Worm (Caenorhabditis elegans) whole organism, L2 larva: ENCODE measurements around the gene K11H12.11.

Experiments
- C34F6.9 ChIP-seq: fragments of 150-350 bp; optimal IDR thresholded peaks from 2 replicates; lab custom pipeline; 2014; ENCODE audit warnings: missing biosample characterization, missing genetic modification characterization
- F13H6.1 ChIP-seq: sonication (generic microtip); optimal IDR thresholded peaks from 2 replicates; lab custom pipeline; 2016; ENCODE audit warnings: missing genetic modification characterization, missing compliant biosample characterization
- R02D3.7 ChIP-seq: fragments of 150-350 bp; optimal IDR thresholded peaks from 2 replicates; lab custom pipeline; 2014; ENCODE audit warnings: missing biosample characterization, missing genetic modification characterization
- ZK546.5 ChIP-seq: sonication (generic microtip); optimal IDR thresholded peaks from 2 replicates; lab custom pipeline; 2017; ENCODE audit warnings: missing biosample characterization, missing genetic modification characterization
- alr-1 ChIP-seq: fragments of 150-350 bp; optimal IDR thresholded peaks from 2 replicates; lab custom pipeline; 2014; ENCODE audit warnings: missing biosample characterization, missing genetic modification characterization
- aly-2 ChIP-seq: fragments of 150-350 bp; optimal IDR thresholded peaks from 2 replicates; lab custom pipeline; 2014; ENCODE audit warnings: missing biosample characterization, missing genetic modification characterization
- ceh-16 ChIP-seq: fragments of 150-350 bp; optimal IDR thresholded peaks from 2 replicates; lab custom pipeline; 2014; ENCODE audit warnings: missing biosample characterization, missing genetic modification characterization
- dmd-4 ChIP-seq: sonication (generic microtip); optimal IDR thresholded peaks from 2 replicates; lab custom pipeline; 2017; ENCODE audit warnings: missing biosample characterization, missing genetic modification characterization
- egl-27 ChIP-seq: sonication (generic microtip); optimal IDR thresholded peaks from 3 replicates; lab custom pipeline; 2017; ENCODE audit warnings: missing biosample characterization, missing genetic modification reagents, missing genetic modification characterization
- elt-1 ChIP-seq: fragments of 150-350 bp; optimal IDR thresholded peaks from 2 replicates; lab custom pipeline; 2014; ENCODE audit warnings: missing biosample characterization, missing genetic modification characterization
- elt-3 ChIP-seq: sonication (generic microtip); optimal IDR thresholded peaks from 2 replicates; lab custom pipeline; 2017; ENCODE audit warnings: missing biosample characterization, missing genetic modification characterization
- fos-1 ChIP-seq: fragments of 150-350 bp; optimal IDR thresholded peaks from 2 replicates; lab custom pipeline; 2014; ENCODE audit warnings: missing biosample characterization, missing genetic modification characterization
- gmeb-1 ChIP-seq: fragments of 150-350 bp; optimal IDR thresholded peaks from 2 replicates; lab custom pipeline; 2014; ENCODE audit warnings: missing biosample characterization, missing genetic modification characterization
- lin-11 ChIP-seq: fragments of 150-350 bp; sonication (generic microtip); optimal IDR thresholded peaks from 2 replicates; lab custom pipeline; 2014; ENCODE audit warnings: missing biosample characterization, missing genetic modification characterization, inconsistent platforms, mixed read lengths
- lin-13 ChIP-seq: fragments of 150-350 bp; optimal IDR thresholded peaks from 2 replicates; lab custom pipeline; 2014; ENCODE audit warnings: missing biosample characterization, missing genetic modification reagents, missing genetic modification characterization
- lin-39 ChIP-seq: fragments of 150-350 bp; optimal IDR thresholded peaks from 2 replicates; lab custom pipeline; 2014; ENCODE audit warnings: missing biosample characterization, missing genetic modification reagents, missing genetic modification characterization
- mdl-1 ChIP-seq, 2 experiments: fragments of 150-350 bp in 1 of 2; sonication (generic microtip) in 1 of 2; optimal IDR thresholded peaks; 2 replicates each; lab custom pipeline; 2017; ENCODE audit warnings: missing biosample characterization in 2 of 2, missing genetic modification characterization in 2 of 2
- nhr-12 ChIP-seq: fragments of 150-350 bp; optimal IDR thresholded peaks from 2 replicates; lab custom pipeline; 2014; ENCODE audit warnings: missing biosample characterization, missing genetic modification characterization
- nhr-129 ChIP-seq: fragments of 150-350 bp; optimal IDR thresholded peaks from 2 replicates; lab custom pipeline; 2014; ENCODE audit warnings: missing biosample characterization, missing genetic modification characterization
- nhr-23 ChIP-seq: fragments of 150-350 bp; optimal IDR thresholded peaks from 2 replicates; lab custom pipeline; 2014; ENCODE audit warnings: missing biosample characterization, missing genetic modification reagents, missing genetic modification characterization
- nhr-237 ChIP-seq: fragments of 150-350 bp; optimal IDR thresholded peaks from 2 replicates; lab custom pipeline; 2014; ENCODE audit warnings: missing biosample characterization, missing genetic modification characterization
- nhr-25 ChIP-seq: fragments of 150-350 bp; sonication (generic microtip); optimal IDR thresholded peaks from 3 replicates; lab custom pipeline; 2014; ENCODE audit warnings: missing biosample characterization, missing genetic modification characterization
- nhr-6 ChIP-seq: fragments of 150-350 bp; optimal IDR thresholded peaks from 2 replicates; lab custom pipeline; 2014; ENCODE audit warnings: missing biosample characterization, missing genetic modification characterization
- nhr-77 ChIP-seq: fragments of 150-350 bp; optimal IDR thresholded peaks from 2 replicates; lab custom pipeline; 2014; ENCODE audit warnings: missing biosample characterization, missing genetic modification characterization
- peb-1 ChIP-seq: fragments of 150-350 bp; optimal IDR thresholded peaks from 2 replicates; lab custom pipeline; 2014; ENCODE audit warnings: missing biosample characterization, missing genetic modification characterization
- skn-1 ChIP-seq: sonication (generic microtip); optimal IDR thresholded peaks from 2 replicates; lab custom pipeline; 2017; ENCODE audit warnings: missing biosample characterization, missing genetic modification characterization
- sma-3 ChIP-seq: sonication (generic microtip); optimal IDR thresholded peaks from 2 replicates; lab custom pipeline; 2016; ENCODE audit warnings: missing genetic modification reagents, missing genetic modification characterization, missing compliant biosample characterization
- sma-9 ChIP-seq, 2 experiments: fragments of 150-350 bp in 1 of 2; sonication (generic microtip) in 1 of 2; optimal IDR thresholded peaks; 2 replicates each; lab custom pipeline; 2014 to 2016; ENCODE audit warnings: missing genetic modification characterization in 2 of 2, mild to moderate bottlenecking in 1 of 2, missing biosample characterization in 1 of 2, missing compliant biosample characterization in 1 of 2, missing genetic modification reagents in 1 of 2, moderate library complexity in 1 of 2
- snpc-4 ChIP-seq: fragments of 150-350 bp; optimal IDR thresholded peaks from 2 replicates; lab custom pipeline; 2014; ENCODE audit warnings: missing biosample characterization, missing genetic modification characterization
- unc-55 ChIP-seq: fragments of 150-350 bp; sonication (generic microtip); optimal IDR thresholded peaks from 3 replicates; lab custom pipeline; 2014; ENCODE audit warnings: missing biosample characterization, missing genetic modification reagents, missing genetic modification characterization
- unc-62 ChIP-seq: fragments of 150-350 bp; optimal IDR thresholded peaks from 2 replicates; lab custom pipeline; 2014; ENCODE audit warnings: missing biosample characterization, missing genetic modification reagents, missing genetic modification characterization
- zag-1 ChIP-seq: fragments of 150-350 bp; optimal IDR thresholded peaks from 2 replicates; lab custom pipeline; 2014; ENCODE audit warnings: missing biosample characterization, missing genetic modification characterization
- ztf-1 ChIP-seq: fragments of 200-800 bp; sonication (Bioruptor generic); conservative IDR thresholded peaks from 2 replicates; pipeline ENCODE4 v1.3.6; 2022; ENCODE audit warnings: missing genetic modification characterization, missing compliant biosample characterization
- ztf-11 ChIP-seq: sonication (generic microtip); optimal IDR thresholded peaks from 2 replicates; lab custom pipeline; 2017; ENCODE audit warnings: missing biosample characterization, missing genetic modification characterization

The K11H12.11 gene

DNA sequence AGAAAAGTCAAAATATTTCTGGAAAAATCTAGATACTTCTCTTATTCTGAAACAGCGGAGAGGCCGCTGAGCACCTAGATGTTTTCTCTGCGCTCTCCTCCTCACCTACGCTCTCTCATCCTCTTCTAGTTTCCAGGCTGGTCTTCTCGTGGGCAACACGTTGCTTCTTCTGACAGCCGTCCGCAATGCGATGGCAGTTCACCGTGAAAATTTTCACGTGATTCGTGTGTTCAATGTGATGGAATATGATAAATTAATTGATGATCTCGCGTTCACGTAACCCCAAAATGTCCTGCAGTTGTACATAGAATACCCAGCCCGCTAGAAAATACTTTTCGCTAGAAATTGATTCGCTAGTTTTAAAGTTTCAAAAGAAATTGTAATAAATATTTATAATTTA lies 36.8 kb downstream of the K11H12.11 start:
- TF ChIP-seq elt-3 (no peak), nhr-6 (tag; lab: Kevin White, UChicago) (no peak), sma-9 (GFP tag; optimal IDR thresholded peaks at IDR 0.05; lab: Kevin White, UChicago) (no peak), sma-9 (tag; optimal IDR thresholded peaks at IDR 0.05; lab: Kevin White, UChicago) (no peak), fos-1 (tag; lab: Kevin White, UChicago) (no peak), ZK546.5 (tag; lab: Kevin White, UChicago) (no peak), unc-62 (GFP tag; lab: Kevin White, UChicago) (no peak), aly-2 (tag; lab: Kevin White, UChicago) (no peak), nhr-23 (tag; lab: Kevin White, UChicago) (no peak), lin-13 (GFP tag; lab: Kevin White, UChicago) (no peak), nhr-77 (tag; lab: Kevin White, UChicago) (no peak), nhr-237 (tag; lab: Kevin White, UChicago) (no peak), zag-1 (tag; lab: Kevin White, UChicago) (no peak), elt-1 (tag; lab: Kevin White, UChicago) (no peak), ceh-16 (tag; lab: Kevin White, UChicago) (no peak), lin-39 (tag; lab: Kevin White, UChicago) (no peak), C34F6.9 (tag; lab: Kevin White, UChicago) (no peak), alr-1 (tag; lab: Kevin White, UChicago) (no peak), nhr-25 (no peak)

ce11 chrIV:631869-632268 lies 38.5 kb downstream of the K11H12.11 start:
- TF ChIP-seq snpc-4 (tag; lab: Kevin White, UChicago), result no peak
- TF ChIP-seq ZK546.5 (tag; lab: Kevin White, UChicago), result no peak
- TF ChIP-seq nhr-12 (tag; lab: Kevin White, UChicago), result no peak
- no peak for TF ChIP-seq unc-55
- TF ChIP-seq zag-1 (tag; lab: Kevin White, UChicago), result no peak
- TF ChIP-seq skn-1, result no peak

- TF ChIP-seq dmd-4 (tag; lab: Kevin White, UChicago) (no peak), lin-11 (tag; lab: Kevin White, UChicago) (no peak)
- TF ChIP-seq, all 48 proteins: peak for 0
Measured at ce11 chrIV:630598-630997, 39.8 kb downstream of the K11H12.11 start.

- TF ChIP-seq peb-1 (tag; lab: Kevin White, UChicago) (no peak), C34F6.9 (tag; lab: Kevin White, UChicago) (no peak), R02D3.7 (tag; lab: Kevin White, UChicago) (no peak), nhr-77 (tag; lab: Kevin White, UChicago) (no peak), alr-1 (tag; lab: Kevin White, UChicago) (no peak), nhr-12 (tag; lab: Kevin White, UChicago) (no peak)
Measured at ce11 chrIV:627237-627636, 43.1 kb downstream of the K11H12.11 start, which contains the start of gene nhr-76. Gene nhr-76, plus strand, starts transcription at chrIV:627537.

DNA sequence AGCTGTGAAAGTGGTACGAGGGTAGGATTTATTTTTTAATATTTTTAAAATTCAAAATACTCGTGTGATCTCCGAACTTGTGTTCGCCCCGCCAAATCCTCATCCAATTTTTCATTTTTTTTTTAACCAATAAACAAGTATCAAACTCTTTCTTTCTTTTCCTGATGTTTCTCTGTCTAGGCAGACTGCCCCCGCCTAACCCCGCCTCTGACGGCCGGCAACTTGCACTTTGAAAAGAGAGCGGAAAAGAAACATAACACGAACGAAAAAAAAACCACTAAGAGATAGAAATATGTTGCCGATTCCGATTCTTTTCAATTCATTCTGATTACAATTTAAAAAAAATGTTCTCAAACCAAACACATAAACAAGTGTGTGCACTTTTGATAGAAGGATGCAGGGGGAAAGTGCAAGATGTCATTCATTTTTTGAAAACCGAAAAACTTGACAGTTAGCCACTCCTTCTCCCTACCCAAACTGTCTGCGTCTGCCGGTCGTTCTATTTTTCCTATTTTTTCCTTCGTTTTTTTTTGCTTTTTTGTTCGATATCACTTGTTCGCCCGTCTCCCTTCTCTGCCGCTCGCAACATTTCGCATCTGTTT lies 44.3 kb downstream of the K11H12.11 start:
- TF ChIP-seq peb-1 (tag; lab: Kevin White, UChicago) (no peak), gmeb-1 (tag; lab: Kevin White, UChicago) (no peak), ceh-16 (tag; lab: Kevin White, UChicago) (no peak), nhr-6 (tag; lab: Kevin White, UChicago) (no peak), snpc-4 (tag; lab: Kevin White, UChicago) (no peak), alr-1 (tag; lab: Kevin White, UChicago) (no peak), egl-27 (tag; lab: Kevin White, UChicago) (no peak), nhr-23 (tag; lab: Kevin White, UChicago) (no peak), ztf-1 (GFP tag; lab: Robert Waterston, UW) (no peak), zag-1 (tag; lab: Kevin White, UChicago) (no peak), nhr-129 (tag; lab: Kevin White, UChicago) (no peak), lin-39 (tag; lab: Kevin White, UChicago) (no peak), ztf-11 (tag; lab: Kevin White, UChicago) (no peak), nhr-25 (no peak), aly-2 (tag; lab: Kevin White, UChicago) (no peak), sma-3 (no peak), mdl-1 (tag; optimal IDR thresholded peaks at IDR 0.05; lab: Kevin White, UChicago) (no peak), F13H6.1 (no peak)
